In genomic region chr3L:20792693-20793092, dm6 we compare ENCODE assay signal across 1 fruit fly cellular context.
A peak's percentile ranks its signal among the peaks of the same experiment; 100 is the strongest.
TF ChIP-seq lines count a peak whose summit lies in the region.

Gene Six4, minus strand, starts transcription at chr3L:20792777.

TF ChIP-seq in whole organism, embryonic, 481 proteins besides CTCF, POLR2A, EP300 and RAD21 (continued from another document and continues in another):
- TF ChIP-seq cas (GFP tag; IDR thresholded peaks at IDR 0.05; lab: Robert Waterston, UW), result no peak
- TF ChIP-seq vvl (GFP tag; IDR thresholded peaks at IDR 0.05; lab: Robert Waterston, UW), result no peak; the same call in 1 of the 2 replicates
- no peak for TF ChIP-seq CG10462 (GFP tag; optimal IDR thresholded peaks at IDR 0.05; lab: Kevin White, UChicago)
- no peak for TF ChIP-seq CG18619 (GFP tag; optimal IDR thresholded peaks at IDR 0.05; lab: Kevin White, UChicago)
- no peak for TF ChIP-seq tgo (GFP tag; IDR thresholded peaks at IDR 0.05; lab: Robert Waterston, UW)
- TF ChIP-seq CG1792 (GFP tag; optimal IDR thresholded peaks at IDR 0.05; lab: Kevin White, UChicago), result no peak
- no peak for TF ChIP-seq CG4617 (GFP tag; optimal IDR thresholded peaks at IDR 0.05; lab: Kevin White, UChicago; ENCODE audit: borderline replicate concordance)
- TF ChIP-seq CG12769 (tag; optimal IDR thresholded peaks at IDR 0.05; lab: Kevin White, UChicago), result no peak
- no peak for TF ChIP-seq crp (GFP tag; optimal IDR thresholded peaks at IDR 0.05; lab: Kevin White, UChicago)
- TF ChIP-seq Mes4 (GFP tag; optimal IDR thresholded peaks at IDR 0.05; lab: Kevin White, UChicago), result no peak
- TF ChIP-seq CG1602 (GFP tag; optimal IDR thresholded peaks at IDR 0.05; lab: Kevin White, UChicago), result no peak
- no peak for TF ChIP-seq amos (GFP tag; IDR thresholded peaks at IDR 0.05; lab: Robert Waterston, UW; ENCODE audit: partially characterized antibody)
- TF ChIP-seq h (optimal IDR thresholded peaks at IDR 0.05; lab: Kevin White, UChicago), result no peak
- peak; percentile 94 for TF ChIP-seq Nf-YC (tag; optimal IDR thresholded peaks at IDR 0.05; lab: Kevin White, UChicago)
- TF ChIP-seq Meics (GFP tag; optimal IDR thresholded peaks at IDR 0.05; lab: Kevin White, UChicago), result no peak
- TF ChIP-seq wdn (GFP tag; IDR thresholded peaks at IDR 0.05; lab: Robert Waterston, UW), result no peak
- TF ChIP-seq onecut (GFP tag; IDR thresholded peaks at IDR 0.05; lab: Robert Waterston, UW), result 0 out of 2 replicates have a peak, but pooled peaks have one; percentile 20
- peak; percentile 28 for TF ChIP-seq CG15696 (tag; optimal IDR thresholded peaks at IDR 0.05; lab: Kevin White, UChicago)
- TF ChIP-seq gsb (GFP tag; IDR thresholded peaks at IDR 0.05; lab: Robert Waterston, UW), result no peak
- TF ChIP-seq YL-1 (GFP tag; optimal IDR thresholded peaks at IDR 0.05; lab: Kevin White, UChicago), result no peak
- no peak for TF ChIP-seq CG17359 (tag; optimal IDR thresholded peaks at IDR 0.05; lab: Kevin White, UChicago)
- TF ChIP-seq Ets97D (GFP tag; optimal IDR thresholded peaks at IDR 0.05; lab: Kevin White, UChicago), result peak; percentile 83
- no peak for TF ChIP-seq CG4730 (GFP tag; IDR thresholded peaks at IDR 0.05; lab: Robert Waterston, UW)
- TF ChIP-seq yki (optimal IDR thresholded peaks at IDR 0.05; lab: Kevin White, UChicago), result no peak
- TF ChIP-seq CG7786 (GFP tag; optimal IDR thresholded peaks at IDR 0.05; lab: Kevin White, UChicago), result no peak
- no peak for TF ChIP-seq CG31441 (GFP tag; IDR thresholded peaks at IDR 0.05; lab: Robert Waterston, UW)
- no peak for TF ChIP-seq CG31365 (tag; optimal IDR thresholded peaks at IDR 0.05; lab: Kevin White, UChicago)
- peak; percentile 20 for TF ChIP-seq dmrt11E (tag; optimal IDR thresholded peaks at IDR 0.05; lab: Kevin White, UChicago)
- peak; percentile 74 for TF ChIP-seq Jarid2 (GFP tag; optimal IDR thresholded peaks at IDR 0.05; lab: Kevin White, UChicago)
- TF ChIP-seq Lhr (GFP tag; optimal IDR thresholded peaks at IDR 0.05; lab: Kevin White, UChicago), result no peak
- TF ChIP-seq ERR (GFP tag; optimal IDR thresholded peaks at IDR 0.05; lab: Kevin White, UChicago), result no peak
- TF ChIP-seq croc (GFP tag; conservative IDR thresholded peaks at IDR 0.05; lab: Robert Waterston, UW), result no peak
- no peak for TF ChIP-seq al (GFP tag; IDR thresholded peaks at IDR 0.05; lab: Robert Waterston, UW)
- no peak for TF ChIP-seq salm (tag; optimal IDR thresholded peaks at IDR 0.05; lab: Kevin White, UChicago)
- no peak for TF ChIP-seq HmgD (GFP tag; optimal IDR thresholded peaks at IDR 0.05; lab: Kevin White, UChicago)
- no peak for TF ChIP-seq HLH4C (GFP tag; IDR thresholded peaks at IDR 0.05; lab: Robert Waterston, UW; ENCODE audit: partially characterized antibody)
- TF ChIP-seq CG7745 (tag; optimal IDR thresholded peaks at IDR 0.05; lab: Kevin White, UChicago), result no peak
- TF ChIP-seq CG13424 (tag; optimal IDR thresholded peaks at IDR 0.05; lab: Kevin White, UChicago), result no peak
- no peak for TF ChIP-seq gt (GFP tag; IDR thresholded peaks at IDR 0.05; lab: Robert Waterston, UW)
- peak; percentile 82 for TF ChIP-seq nerfin-1 (tag; optimal IDR thresholded peaks at IDR 0.05; lab: Kevin White, UChicago)
- no peak for TF ChIP-seq Bdp1 (GFP tag; optimal IDR thresholded peaks at IDR 0.05; lab: Kevin White, UChicago)
- TF ChIP-seq insv (GFP tag; optimal IDR thresholded peaks at IDR 0.05; lab: Kevin White, UChicago), result peak in 1 of 2 experiments; percentile 21
- no peak for TF ChIP-seq Usf (GFP tag; optimal IDR thresholded peaks at IDR 0.05; lab: Kevin White, UChicago)
- no peak for TF ChIP-seq tna (GFP tag; IDR thresholded peaks at IDR 0.05; lab: Robert Waterston, UW; ENCODE audit: partially characterized antibody)
- TF ChIP-seq Sox102F (GFP tag; optimal IDR thresholded peaks at IDR 0.05; lab: Kevin White, UChicago), result no peak
- no peak for TF ChIP-seq crol (GFP tag; IDR thresholded peaks at IDR 0.05; lab: Robert Waterston, UW)
- TF ChIP-seq luna (GFP tag; optimal IDR thresholded peaks at IDR 0.05; lab: Kevin White, UChicago), result no peak
- TF ChIP-seq sim (GFP tag; IDR thresholded peaks at IDR 0.05; lab: Robert Waterston, UW), result 0 out of 2 replicates have a peak, but pooled peaks have one; percentile 44
- TF ChIP-seq CG11696 (GFP tag; IDR thresholded peaks at IDR 0.05; lab: Robert Waterston, UW), result no peak
- TF ChIP-seq HmgZ (tag; optimal IDR thresholded peaks at IDR 0.05; lab: Kevin White, UChicago), result no peak
- peak; percentile 63 for TF ChIP-seq CG33557 (GFP tag; optimal IDR thresholded peaks at IDR 0.05; lab: Kevin White, UChicago)
- no peak for TF ChIP-seq CG15073 (GFP tag; optimal IDR thresholded peaks at IDR 0.05; lab: Kevin White, UChicago)
- 0 out of 2 replicates have a peak, but pooled peaks have one; percentile 50 for TF ChIP-seq ttk (GFP tag; IDR thresholded peaks at IDR 0.05; lab: Robert Waterston, UW)
- peak; percentile 5 for TF ChIP-seq CoRest (tag; optimal IDR thresholded peaks at IDR 0.05; lab: Kevin White, UChicago)
- TF ChIP-seq sd (tag; optimal IDR thresholded peaks at IDR 0.05; lab: Kevin White, UChicago), result no peak
- peak; percentile 43 for TF ChIP-seq fd64A (GFP tag; optimal IDR thresholded peaks at IDR 0.05; lab: Kevin White, UChicago)
- no peak for TF ChIP-seq Spps (tag; optimal IDR thresholded peaks at IDR 0.05; lab: Kevin White, UChicago)
- TF ChIP-seq esg (GFP tag; conservative IDR thresholded peaks at IDR 0.05; lab: Robert Waterston, UW), result no peak
- peak; percentile 5 for TF ChIP-seq CG1603 (tag; optimal IDR thresholded peaks at IDR 0.05; lab: Kevin White, UChicago)
- no peak for TF ChIP-seq CG1529 (GFP tag; optimal IDR thresholded peaks at IDR 0.05; lab: Kevin White, UChicago)
- TF ChIP-seq sisA (GFP tag; IDR thresholded peaks at IDR 0.05; lab: Robert Waterston, UW), result no peak
- no peak for TF ChIP-seq Fer2 (tag; optimal IDR thresholded peaks at IDR 0.05; lab: Kevin White, UChicago)
- TF ChIP-seq CG7271 (tag; optimal IDR thresholded peaks at IDR 0.05; lab: Kevin White, UChicago), result peak; percentile 72
- no peak for TF ChIP-seq Optix (GFP tag; IDR thresholded peaks at IDR 0.05; lab: Robert Waterston, UW)
- no peak for TF ChIP-seq gsb-n (tag; optimal IDR thresholded peaks at IDR 0.05; lab: Kevin White, UChicago)
- TF ChIP-seq Nf-YB (GFP tag; optimal IDR thresholded peaks at IDR 0.05; lab: Kevin White, UChicago), result peak; percentile 95
- TF ChIP-seq CG10274 (GFP tag; optimal IDR thresholded peaks at IDR 0.05; lab: Kevin White, UChicago), result no peak
- TF ChIP-seq Myb (GFP tag; optimal IDR thresholded peaks at IDR 0.05; lab: Kevin White, UChicago), result no peak
- TF ChIP-seq CG2889 (GFP tag; IDR thresholded peaks at IDR 0.05; lab: Robert Waterston, UW), result no peak
- TF ChIP-seq CG17802 (tag; optimal IDR thresholded peaks at IDR 0.05; lab: Kevin White, UChicago), result no peak
- 0 out of 2 replicates have a peak, but pooled peaks have one; percentile 44 for TF ChIP-seq Nf-YA (GFP tag; IDR thresholded peaks at IDR 0.05; lab: Robert Waterston, UW)
- no peak for TF ChIP-seq corto (GFP tag; optimal IDR thresholded peaks at IDR 0.05; lab: Kevin White, UChicago)
- TF ChIP-seq dati (GFP tag; IDR thresholded peaks at IDR 0.05; lab: Robert Waterston, UW), result no peak
- no peak for TF ChIP-seq Pdp1 (GFP tag; optimal IDR thresholded peaks at IDR 0.05; lab: Kevin White, UChicago)
- peak; percentile 29 for TF ChIP-seq Six4 (GFP tag; optimal IDR thresholded peaks at IDR 0.05; lab: Kevin White, UChicago)
- no peak for TF ChIP-seq Oli (tag; optimal IDR thresholded peaks at IDR 0.05; lab: Kevin White, UChicago)
- no peak for TF ChIP-seq fru (optimal IDR thresholded peaks at IDR 0.05; lab: Kevin White, UChicago)
- TF ChIP-seq lbe (GFP tag; optimal IDR thresholded peaks at IDR 0.05; lab: Kevin White, UChicago), result no peak
- TF ChIP-seq CG10267 (tag; optimal IDR thresholded peaks at IDR 0.05; lab: Kevin White, UChicago), result peak; percentile 12
- TF ChIP-seq sr (GFP tag; IDR thresholded peaks at IDR 0.05; lab: Robert Waterston, UW), result no peak
- no peak for TF ChIP-seq ssp (GFP tag; IDR thresholded peaks at IDR 0.05; lab: Robert Waterston, UW)
- TF ChIP-seq CG15514 (GFP tag; optimal IDR thresholded peaks at IDR 0.05; lab: Kevin White, UChicago), result no peak
- TF ChIP-seq emc (GFP tag; optimal IDR thresholded peaks at IDR 0.05; lab: Kevin White, UChicago), result no peak
- TF ChIP-seq CG1024 (GFP tag; IDR thresholded peaks at IDR 0.05; lab: Robert Waterston, UW), result no peak
- no peak for TF ChIP-seq ash1 (GFP tag; optimal IDR thresholded peaks at IDR 0.05; lab: Kevin White, UChicago)
- no peak for TF ChIP-seq oc (tag; optimal IDR thresholded peaks at IDR 0.05; lab: Kevin White, UChicago)
- TF ChIP-seq tup (GFP tag; optimal IDR thresholded peaks at IDR 0.05; lab: Kevin White, UChicago), result no peak
- no peak for TF ChIP-seq nau (GFP tag; optimal IDR thresholded peaks at IDR 0.05; lab: Kevin White, UChicago)
- no peak for TF ChIP-seq eve (GFP tag; optimal IDR thresholded peaks at IDR 0.05; lab: Kevin White, UChicago)
- no peak for TF ChIP-seq CG10366 (GFP tag; IDR thresholded peaks at IDR 0.05; lab: Robert Waterston, UW)
- no peak for TF ChIP-seq bsh (GFP tag; optimal IDR thresholded peaks at IDR 0.05; lab: Kevin White, UChicago)
- TF ChIP-seq CG17912 (GFP tag; optimal IDR thresholded peaks at IDR 0.05; lab: Kevin White, UChicago), result no peak
- no peak for TF ChIP-seq fd3F (GFP tag; optimal IDR thresholded peaks at IDR 0.05; lab: Kevin White, UChicago)
- TF ChIP-seq repo (GFP tag; optimal IDR thresholded peaks at IDR 0.05; lab: Kevin White, UChicago), result no peak
- no peak for TF ChIP-seq sc (optimal IDR thresholded peaks at IDR 0.05; lab: Kevin White, UChicago)
- TF ChIP-seq sc (GFP tag; optimal IDR thresholded peaks at IDR 0.05; lab: Kevin White, UChicago), result no peak
- TF ChIP-seq nerfin-2 (GFP tag; IDR thresholded peaks at IDR 0.05; lab: Robert Waterston, UW; ENCODE audit: partially characterized antibody), result no peak
- TF ChIP-seq trem (tag; optimal IDR thresholded peaks at IDR 0.05; lab: Kevin White, UChicago), result peak; percentile 18
- no peak for TF ChIP-seq PHDP (tag; optimal IDR thresholded peaks at IDR 0.05; lab: Kevin White, UChicago)
- no peak for TF ChIP-seq H15 (GFP tag; IDR thresholded peaks at IDR 0.05; lab: Robert Waterston, UW)
- TF ChIP-seq lola (GFP tag; optimal IDR thresholded peaks at IDR 0.05; lab: Kevin White, UChicago), result no peak
- no peak for TF ChIP-seq Hsf (GFP tag; optimal IDR thresholded peaks at IDR 0.05; lab: Kevin White, UChicago)
- TF ChIP-seq Dfd (GFP tag; optimal IDR thresholded peaks at IDR 0.05; lab: Kevin White, UChicago), result no peak
- TF ChIP-seq CG30020 (tag; optimal IDR thresholded peaks at IDR 0.05; lab: Kevin White, UChicago), result peak; percentile 8
- no peak for TF ChIP-seq pzg (GFP tag; optimal IDR thresholded peaks at IDR 0.05; lab: Kevin White, UChicago)
- no peak for TF ChIP-seq da (GFP tag; optimal IDR thresholded peaks at IDR 0.05; lab: Kevin White, UChicago)
- TF ChIP-seq ara (GFP tag; IDR thresholded peaks at IDR 0.05; lab: Robert Waterston, UW), result no peak
- TF ChIP-seq chinmo (GFP tag; IDR thresholded peaks at IDR 0.05; lab: Robert Waterston, UW; ENCODE audit: partially characterized antibody), result no peak
- no peak for TF ChIP-seq Stat92E (GFP tag; optimal IDR thresholded peaks at IDR 0.05; lab: Kevin White, UChicago)
- no peak for TF ChIP-seq en (GFP tag; optimal IDR thresholded peaks at IDR 0.05; lab: Kevin White, UChicago)
- no peak for TF ChIP-seq CG16813 (GFP tag; IDR thresholded peaks at IDR 0.05; lab: Robert Waterston, UW; ENCODE audit: partially characterized antibody)
- TF ChIP-seq CG2120 (GFP tag; optimal IDR thresholded peaks at IDR 0.05; lab: Kevin White, UChicago), result no peak
- no peak for TF ChIP-seq Atf3 (GFP tag; optimal IDR thresholded peaks at IDR 0.05; lab: Kevin White, UChicago)
- no peak for TF ChIP-seq CG17385 (GFP tag; optimal IDR thresholded peaks at IDR 0.05; lab: Kevin White, UChicago)
- peak in 1 of 2 experiments; percentile 2 for TF ChIP-seq tll (GFP tag; optimal IDR thresholded peaks at IDR 0.05; lab: Kevin White, UChicago)
- no peak for TF ChIP-seq CG4360 (GFP tag; IDR thresholded peaks at IDR 0.05; lab: Robert Waterston, UW)
- no peak for TF ChIP-seq Dref (GFP tag; IDR thresholded peaks at IDR 0.05; lab: Robert Waterston, UW)
- no peak for TF ChIP-seq schlank (tag; optimal IDR thresholded peaks at IDR 0.05; lab: Kevin White, UChicago)
- TF ChIP-seq stwl (tag; optimal IDR thresholded peaks at IDR 0.05; lab: Kevin White, UChicago), result no peak
- no peak for TF ChIP-seq Dbx (GFP tag; IDR thresholded peaks at IDR 0.05; lab: Robert Waterston, UW)
- no peak for TF ChIP-seq CG10654 (GFP tag; optimal IDR thresholded peaks at IDR 0.05; lab: Kevin White, UChicago)
- TF ChIP-seq pum (GFP tag; optimal IDR thresholded peaks at IDR 0.05; lab: Kevin White, UChicago), result no peak
- TF ChIP-seq Gug (GFP tag; IDR thresholded peaks at IDR 0.05; lab: Robert Waterston, UW), result no peak
- no peak for TF ChIP-seq CG18476 (GFP tag; optimal IDR thresholded peaks at IDR 0.05; lab: Kevin White, UChicago)
- no peak for TF ChIP-seq CG13624 (GFP tag; optimal IDR thresholded peaks at IDR 0.05; lab: Kevin White, UChicago)
- no peak for TF ChIP-seq ab (GFP tag; optimal IDR thresholded peaks at IDR 0.05; lab: Kevin White, UChicago)
- no peak for TF ChIP-seq CG12071 (GFP tag; optimal IDR thresholded peaks at IDR 0.05; lab: Kevin White, UChicago)
- no peak for TF ChIP-seq sens-2 (GFP tag; IDR thresholded peaks at IDR 0.05; lab: Robert Waterston, UW)
- TF ChIP-seq CG11456 (GFP tag; IDR thresholded peaks at IDR 0.05; lab: Robert Waterston, UW), result no peak
- TF ChIP-seq Fer3 (tag; optimal IDR thresholded peaks at IDR 0.05; lab: Kevin White, UChicago), result no peak
- TF ChIP-seq CG34376 (GFP tag; optimal IDR thresholded peaks at IDR 0.05; lab: Kevin White, UChicago), result no peak
- no peak for TF ChIP-seq Sox100B (GFP tag; optimal IDR thresholded peaks at IDR 0.05; lab: Kevin White, UChicago)
- no peak for TF ChIP-seq sens (GFP tag; lab: Kevin White, UChicago)
- TF ChIP-seq Gsc (GFP tag; IDR thresholded peaks at IDR 0.05; lab: Robert Waterston, UW), result no peak
- no peak for TF ChIP-seq br (optimal IDR thresholded peaks at IDR 0.05; lab: Kevin White, UChicago)
- peak; percentile 99 for TF ChIP-seq pfk (GFP tag; optimal IDR thresholded peaks at IDR 0.05; lab: Kevin White, UChicago)
- TF ChIP-seq disco-r (GFP tag; optimal IDR thresholded peaks at IDR 0.05; lab: Kevin White, UChicago), result no peak
- TF ChIP-seq jigr1 (GFP tag; IDR thresholded peaks at IDR 0.05; lab: Robert Waterston, UW), result no peak
- TF ChIP-seq CG17328 (GFP tag; IDR thresholded peaks at IDR 0.05; lab: Robert Waterston, UW), result peak; percentile 41; the same call in 1 of the 2 replicates
- TF ChIP-seq Med (GFP tag; lab: Kevin White, UChicago), result peak; percentile 34
